Fruit fly (Drosophila melanogaster) whole organism, prepupa: ENCODE measurements around the gene CG15629.

Experiments
- CG10631 ChIP-seq: fragments of 200-800 bp; sonication (Bioruptor generic); optimal IDR thresholded peaks from 2 replicates; lab custom pipeline; 2016; ENCODE audit warnings: missing biosample characterization, missing genetic modification characterization
- CG11294 ChIP-seq: fragments of 200-800 bp; sonication (Bioruptor generic); IDR thresholded peaks from 2 replicates; pipeline ENCODE4 v1.3.6; 2022; ENCODE audit warnings: missing biosample characterization, missing genetic modification characterization
- CG11762 ChIP-seq: fragments of 200-800 bp; sonication (Bioruptor generic); optimal IDR thresholded peaks from 3 replicates; lab custom pipeline; 2016; ENCODE audit warnings: missing biosample characterization, missing genetic modification characterization; ENCODE audit not compliant: insufficient read depth
- CG1621 ChIP-seq: fragments of 200-800 bp; sonication (Bioruptor generic); optimal IDR thresholded peaks from 3 replicates; lab custom pipeline; 2018; ENCODE audit warnings: missing biosample characterization, mild to moderate bottlenecking, missing genetic modification characterization
- CG16779 ChIP-seq: fragments of 200-800 bp; sonication (Bioruptor generic); optimal IDR thresholded peaks from 3 replicates; lab custom pipeline; 2017; ENCODE audit warnings: missing biosample characterization, mild to moderate bottlenecking, missing genetic modification characterization
- CG31627 ChIP-seq: fragments of 200-800 bp; sonication (Bioruptor generic); optimal IDR thresholded peaks from 3 replicates; lab custom pipeline; 2016; ENCODE audit warnings: missing biosample characterization, missing genetic modification characterization
- CG32006 ChIP-seq: fragments of 200-800 bp; sonication (Bioruptor generic); optimal IDR thresholded peaks from 3 replicates; lab custom pipeline; 2017; ENCODE audit warnings: missing biosample characterization, mild to moderate bottlenecking, missing genetic modification characterization
- CG34406 ChIP-seq: fragments of 200-800 bp; sonication (Bioruptor generic); optimal IDR thresholded peaks from 3 replicates; lab custom pipeline; 2016; ENCODE audit warnings: missing biosample characterization, missing genetic modification characterization
- CG3919 ChIP-seq: fragments of 200-800 bp; sonication (Bioruptor generic); optimal IDR thresholded peaks from 3 replicates; lab custom pipeline; 2016; ENCODE audit warnings: missing biosample characterization, missing genetic modification characterization
- CG4318 ChIP-seq: fragments of 200-800 bp; sonication (Bioruptor generic); optimal IDR thresholded peaks from 3 replicates; lab custom pipeline; 2017; ENCODE audit warnings: missing biosample characterization, mild to moderate bottlenecking, missing genetic modification characterization
- CG6854 ChIP-seq: fragments of 200-800 bp; sonication (Bioruptor generic); optimal IDR thresholded peaks from 2 replicates; lab custom pipeline; 2017; ENCODE audit warnings: missing biosample characterization, mild to moderate bottlenecking, missing genetic modification characterization
- CG8119 ChIP-seq: fragments of 200-800 bp; sonication (Bioruptor generic); IDR thresholded peaks from 3 replicates; pipeline ENCODE4 v1.3.6; 2022; ENCODE audit warnings: missing biosample characterization, missing genetic modification characterization
- CG8319 ChIP-seq: fragments of 200-800 bp; sonication (Bioruptor generic); optimal IDR thresholded peaks from 3 replicates; lab custom pipeline; 2016; ENCODE audit warnings: missing biosample characterization, missing genetic modification characterization
- Eip75B ChIP-seq: fragments of 200-800 bp; sonication (Bioruptor generic); optimal IDR thresholded peaks from 3 replicates; lab custom pipeline; 2016; ENCODE audit warnings: missing biosample characterization, missing genetic modification characterization
- Eip78C ChIP-seq: fragments of 200-800 bp; sonication (Bioruptor generic); peaks from one replicate; lab custom pipeline; 2016; ENCODE audit warnings: missing biosample characterization, missing genetic modification characterization
- Eip93F ChIP-seq: fragments of 200-800 bp; sonication (Bioruptor generic); optimal IDR thresholded peaks from 2 replicates; lab custom pipeline; 2016; ENCODE audit warnings: missing biosample characterization, mild to moderate bottlenecking, missing genetic modification characterization
- Ets21C ChIP-seq: fragments of 200-800 bp; sonication (Bioruptor generic); optimal IDR thresholded peaks from 3 replicates; lab custom pipeline; 2016; ENCODE audit warnings: missing biosample characterization, missing genetic modification characterization
- Hr38 ChIP-seq: sonication (Bioruptor generic); optimal IDR thresholded peaks from 2 replicates; lab custom pipeline; 2016; ENCODE audit warnings: missing biosample characterization, missing genetic modification characterization
- Lpt ChIP-seq: fragments of 200-800 bp; sonication (Bioruptor generic); optimal IDR thresholded peaks from 3 replicates; lab custom pipeline; 2016; ENCODE audit warnings: missing biosample characterization, missing genetic modification characterization
- Smox ChIP-seq: fragments of 200-800 bp; sonication (Bioruptor generic); optimal IDR thresholded peaks from 3 replicates; lab custom pipeline; 2016; ENCODE audit warnings: missing biosample characterization, missing genetic modification characterization
- Sox102F ChIP-seq: fragments of 200-800 bp; sonication (Bioruptor generic); optimal IDR thresholded peaks from 2 replicates; lab custom pipeline; 2016; ENCODE audit warnings: missing biosample characterization, mild to moderate bottlenecking, missing genetic modification characterization
- Sox14 ChIP-seq: fragments of 200-800 bp; sonication (Bioruptor generic); optimal IDR thresholded peaks from 3 replicates; lab custom pipeline; 2016; ENCODE audit warnings: missing biosample characterization, missing genetic modification characterization
- achi ChIP-seq: fragments of 200-800 bp; sonication (Bioruptor generic); optimal IDR thresholded peaks from 3 replicates; lab custom pipeline; 2016; ENCODE audit warnings: missing biosample characterization, missing genetic modification characterization
- acj6 ChIP-seq: fragments of 200-800 bp; sonication (Bioruptor generic); optimal IDR thresholded peaks from 3 replicates; lab custom pipeline; 2016; ENCODE audit warnings: missing biosample characterization, missing genetic modification characterization
- cyc ChIP-seq: fragments of 200-800 bp; sonication (Bioruptor generic); optimal IDR thresholded peaks from 3 replicates; lab custom pipeline; 2016; ENCODE audit warnings: missing biosample characterization, missing genetic modification characterization
- dsx ChIP-seq: fragments of 200-800 bp; optimal IDR thresholded peaks from 3 replicates; lab custom pipeline; 2019; ENCODE audit warnings: missing biosample characterization, mild to moderate bottlenecking, missing genetic modification characterization, moderate library complexity; ENCODE audit not compliant: poor library complexity, severe bottlenecking
- eg ChIP-seq: fragments of 200-800 bp; sonication (Bioruptor generic); IDR thresholded peaks from 3 replicates; pipeline ENCODE4 v1.3.6; 2022; ENCODE audit warnings: missing biosample characterization, missing genetic modification characterization
- esn ChIP-seq: fragments of 200-800 bp; sonication (Bioruptor generic); optimal IDR thresholded peaks from 2 replicates; lab custom pipeline; 2016; ENCODE audit warnings: missing biosample characterization, mild to moderate bottlenecking, missing genetic modification characterization, moderate library complexity
- fd85E ChIP-seq: fragments of 200-800 bp; sonication (Bioruptor generic); optimal IDR thresholded peaks from 3 replicates; lab custom pipeline; 2016; ENCODE audit warnings: missing biosample characterization, missing genetic modification characterization
- fkh ChIP-seq: fragments of 200-800 bp; sonication (Bioruptor generic); optimal IDR thresholded peaks from 3 replicates; lab custom pipeline; 2017; ENCODE audit warnings: missing biosample characterization, mild to moderate bottlenecking, missing genetic modification characterization, moderate library complexity
- salr ChIP-seq, 2 experiments: fragments of 200-800 bp; sonication (Bioruptor generic); optimal IDR thresholded peaks; 3 replicates each; lab custom pipeline; 2016 to 2018; ENCODE audit warnings: missing biosample characterization in 2 of 2, missing genetic modification characterization in 2 of 2, mild to moderate bottlenecking in 1 of 2
- spab ChIP-seq: fragments of 200-800 bp; sonication (Bioruptor generic); optimal IDR thresholded peaks from 2 replicates; lab custom pipeline; 2017; ENCODE audit warnings: missing biosample characterization, mild to moderate bottlenecking, missing genetic modification characterization, missing genetic modification reagents
- svp ChIP-seq: fragments of 200-800 bp; sonication (Bioruptor generic); peaks from one replicate; lab custom pipeline; 2016; ENCODE audit warnings: missing biosample characterization, missing genetic modification characterization
- topi ChIP-seq: fragments of 200-800 bp; sonication (Bioruptor generic); optimal IDR thresholded peaks from 3 replicates; lab custom pipeline; 2016; ENCODE audit warnings: missing biosample characterization, missing genetic modification characterization

CG15629 gene

dm6 chr2L:4812261-4813022, at the start of gene CG15629:
CG15629 (plus strand) TSS chr2L:4813009.
- TF ChIP-seq Eip75B (GFP tag; lab: Kevin White, UChicago) (no peak), svp (GFP tag; lab: Kevin White, UChicago) (no peak), Hr38 (GFP tag; lab: Kevin White, UChicago) (no peak), CG6854 (GFP tag; lab: Kevin White, UChicago) (no peak), Lpt (GFP tag; lab: Kevin White, UChicago) (no peak), CG8119 (GFP tag; lab: Robert Waterston, UW) (no peak), Eip78C (no peak), esn (no peak), CG1621 (tag; lab: Kevin White, UChicago) (no peak), CG16779 (tag; lab: Kevin White, UChicago) (no peak), fd85E (GFP tag; lab: Kevin White, UChicago) (no peak), spab (GFP tag; lab: Kevin White, UChicago) (no peak), Ets21C (no peak), cyc (no peak), CG4318 (GFP tag; lab: Kevin White, UChicago) (no peak), CG32006 (GFP tag; lab: Kevin White, UChicago) (no peak)

- TF ChIP-seq Sox102F (GFP tag; lab: Kevin White, UChicago) (no peak), CG1621 (tag; lab: Kevin White, UChicago) (no peak), Eip78C (peak; percentile 66), dsx (GFP tag; lab: Kevin White, UChicago) (peak; percentile 78), svp (GFP tag; lab: Kevin White, UChicago) (peak; percentile 46), eg (GFP tag; lab: Robert Waterston, UW) (peak; percentile 27; the same call in 1 of the 3 replicates), CG11294 (GFP tag; lab: Robert Waterston, UW) (no peak)
Measured at dm6 chr2L:4793780-4794523, 18.9 kb upstream of the CG15629 start, which contains the start of gene fipi. fipi (minus strand) TSS chr2L:4794044.

dm6 chr2L:4794524-4794804, 18.3 kb upstream of the CG15629 start, which contains the start of gene CG3294:
CG3294 (plus strand) TSS chr2L:4794549.
- TF ChIP-seq salr (GFP tag; optimal IDR thresholded peaks at IDR 0.05; lab: Kevin White, UChicago) (no peak), achi (GFP tag; lab: Kevin White, UChicago) (no peak), topi (GFP tag; lab: Kevin White, UChicago) (no peak), Sox14 (GFP tag; lab: Kevin White, UChicago) (no peak), CG32006 (GFP tag; lab: Kevin White, UChicago) (no peak), CG3919 (no peak), fkh (GFP tag; lab: Kevin White, UChicago) (no peak), CG11762 (GFP tag; lab: Kevin White, UChicago) (no peak), Smox (GFP tag; lab: Kevin White, UChicago) (no peak), acj6 (GFP tag; lab: Kevin White, UChicago) (no peak), CG31627 (GFP tag; lab: Kevin White, UChicago) (no peak), CG8319 (GFP tag; lab: Kevin White, UChicago) (no peak), CG34406 (GFP tag; lab: Kevin White, UChicago) (no peak), Eip93F (GFP tag; lab: Kevin White, UChicago) (no peak), CG10631 (GFP tag; lab: Kevin White, UChicago) (no peak), dsx (GFP tag; lab: Kevin White, UChicago) (no peak), Ets21C (no peak)
